Worm (Caenorhabditis elegans) whole organism, late embryonic: Measurements from ENCODE around the gene EGAP2.2.
A peak's percentile ranks its signal among the peaks of the same experiment; 100 is the strongest.

Experiments used
- F13H6.1 ChIP-seq: sonication (generic microtip); optimal IDR thresholded peaks from 2 replicates; lab custom pipeline; 2016; ENCODE audit warnings: missing genetic modification characterization, missing compliant biosample characterization
- ceh-18 ChIP-seq: sonication (generic microtip); optimal IDR thresholded peaks from 2 replicates; lab custom pipeline; 2016; ENCODE audit warnings: missing genetic modification characterization, missing compliant biosample characterization
- ceh-19 ChIP-seq: fragments of 200-800 bp; sonication (Bioruptor generic); optimal IDR thresholded peaks from 2 replicates; lab custom pipeline; 2018; ENCODE audit warnings: mild to moderate bottlenecking, missing genetic modification characterization, missing compliant biosample characterization
- ceh-34 ChIP-seq: sonication (generic microtip); optimal IDR thresholded peaks from 2 replicates; lab custom pipeline; 2016; ENCODE audit warnings: mild to moderate bottlenecking, missing genetic modification characterization, missing compliant biosample characterization
- ceh-9 ChIP-seq: sonication (generic microtip); optimal IDR thresholded peaks from 2 replicates; lab custom pipeline; 2016; ENCODE audit warnings: mild to moderate bottlenecking, missing genetic modification characterization, inconsistent platforms, missing compliant biosample characterization
- dve-1 ChIP-seq: sonication (generic microtip); optimal IDR thresholded peaks from 2 replicates; lab custom pipeline; 2017; ENCODE audit warnings: antibody characterized with exemption, mild to moderate bottlenecking, missing genetic modification characterization, missing compliant biosample characterization
- ets-4 ChIP-seq: sonication (generic microtip); optimal IDR thresholded peaks from 2 replicates; lab custom pipeline; 2016; ENCODE audit warnings: missing genetic modification characterization, missing compliant biosample characterization
- madf-2 ChIP-seq: sonication (generic microtip); optimal IDR thresholded peaks from 2 replicates; lab custom pipeline; 2017; ENCODE audit warnings: missing genetic modification characterization, missing compliant biosample characterization
- nfya-1 ChIP-seq: sonication (generic microtip); optimal IDR thresholded peaks from 2 replicates; lab custom pipeline; 2017; ENCODE audit warnings: missing genetic modification characterization, mild to moderate bottlenecking, missing compliant biosample characterization, antibody characterized with exemption, moderate library complexity
- npax-4 ChIP-seq: sonication (generic microtip); optimal IDR thresholded peaks from 2 replicates; lab custom pipeline; 2016; ENCODE audit warnings: missing genetic modification characterization, missing compliant biosample characterization
- sox-4 ChIP-seq: sonication (generic microtip); optimal IDR thresholded peaks from 2 replicates; lab custom pipeline; 2017; ENCODE audit warnings: mild to moderate bottlenecking, missing genetic modification characterization, inconsistent platforms, missing compliant biosample characterization
- unc-86 ChIP-seq: sonication (generic microtip); optimal IDR thresholded peaks from 2 replicates; lab custom pipeline; 2016; ENCODE audit warnings: missing genetic modification characterization, missing compliant biosample characterization
- zip-5 ChIP-seq: sonication (generic microtip); optimal IDR thresholded peaks from 2 replicates; lab custom pipeline; 2016; ENCODE audit warnings: missing genetic modification characterization, missing compliant biosample characterization
- ztf-16 ChIP-seq: sonication (generic microtip); optimal IDR thresholded peaks from 2 replicates; lab custom pipeline; 2017; ENCODE audit warnings: missing genetic modification characterization, missing compliant biosample characterization

DNA sequence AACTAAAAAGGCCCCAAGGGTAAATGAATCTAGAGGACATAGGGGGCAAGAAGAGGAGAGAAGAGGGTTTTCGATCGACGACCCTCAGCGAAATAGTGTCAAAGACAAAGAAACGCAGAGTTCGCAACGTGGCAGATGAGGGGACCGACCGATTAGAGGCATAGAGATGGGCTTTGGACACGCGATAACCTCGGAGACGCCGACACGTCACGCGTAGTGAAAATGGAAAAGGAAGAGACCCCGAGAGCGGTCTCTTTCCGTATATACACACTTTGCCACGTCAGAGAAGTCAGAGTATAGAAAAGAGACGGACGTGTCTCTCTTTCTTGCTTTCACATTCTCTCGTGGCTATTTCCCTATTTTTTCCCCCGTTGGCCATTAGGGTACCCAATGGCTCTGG lies 48.2 kb upstream of the EGAP2.2 start:
- peak; percentile 15 for TF ChIP-seq madf-2 (tag; lab: Kevin White, UChicago)
- TF ChIP-seq ceh-19 = no peak
- no peak for TF ChIP-seq zip-5 (tag; lab: Kevin White, UChicago)
- peak; percentile 80 for TF ChIP-seq nfya-1
- TF ChIP-seq F13H6.1 (tag; lab: Kevin White, UChicago) = peak; percentile 36
- TF ChIP-seq ceh-18 (tag; lab: Kevin White, UChicago) = peak; percentile 74
- no peak for TF ChIP-seq dve-1 (tag; lab: Kevin White, UChicago)
- no peak for TF ChIP-seq sox-4 (tag; lab: Kevin White, UChicago)
- no peak for TF ChIP-seq ets-4 (tag; lab: Kevin White, UChicago)
- TF ChIP-seq ztf-16 = no peak
- TF ChIP-seq ceh-9 = no peak
- no peak for TF ChIP-seq unc-86
- no peak for TF ChIP-seq npax-4 (tag; lab: Kevin White, UChicago)
- TF ChIP-seq ceh-34 = peak; percentile 64
